Fruit fly (Drosophila melanogaster) whole organism, prepupa: ENCODE data around the gene CG18810.

Source experiments
- Blimp-1 ChIP-seq: fragments of 200-800 bp; sonication (Bioruptor generic); optimal IDR thresholded peaks from 3 replicates; lab custom pipeline; 2017; ENCODE audit warnings: missing biosample characterization, missing genetic modification characterization, mild to moderate bottlenecking, moderate library complexity, missing genetic modification reagents
- CG10631 ChIP-seq: fragments of 200-800 bp; sonication (Bioruptor generic); optimal IDR thresholded peaks from 2 replicates; lab custom pipeline; 2016; ENCODE audit warnings: missing biosample characterization, missing genetic modification characterization
- CG10669 ChIP-seq: fragments of 200-800 bp; sonication (Bioruptor generic); optimal IDR thresholded peaks from 3 replicates; lab custom pipeline; 2018; ENCODE audit warnings: missing biosample characterization, mild to moderate bottlenecking, missing genetic modification characterization, moderate library complexity
- CG11902 ChIP-seq: fragments of 200-800 bp; sonication (Bioruptor generic); optimal IDR thresholded peaks from 3 replicates; lab custom pipeline; 2016; ENCODE audit warnings: missing biosample characterization, missing genetic modification characterization
- CG15336 ChIP-seq: fragments of 200-800 bp; sonication (Bioruptor generic); IDR thresholded peaks from 2 replicates; pipeline ENCODE4 v1.3.6; 2022; ENCODE audit warnings: missing biosample characterization, missing genetic modification characterization
- CG1621 ChIP-seq: fragments of 200-800 bp; sonication (Bioruptor generic); optimal IDR thresholded peaks from 3 replicates; lab custom pipeline; 2018; ENCODE audit warnings: missing biosample characterization, mild to moderate bottlenecking, missing genetic modification characterization
- CG16779 ChIP-seq: fragments of 200-800 bp; sonication (Bioruptor generic); optimal IDR thresholded peaks from 3 replicates; lab custom pipeline; 2017; ENCODE audit warnings: missing biosample characterization, mild to moderate bottlenecking, missing genetic modification characterization
- CG3032 ChIP-seq: fragments of 200-800 bp; optimal IDR thresholded peaks from 2 replicates; lab custom pipeline; 2019; ENCODE audit warnings: missing biosample characterization, mild to moderate bottlenecking, missing genetic modification characterization, moderate library complexity
- CG31627 ChIP-seq: fragments of 200-800 bp; sonication (Bioruptor generic); optimal IDR thresholded peaks from 3 replicates; lab custom pipeline; 2016; ENCODE audit warnings: missing biosample characterization, missing genetic modification characterization
- CG32006 ChIP-seq: fragments of 200-800 bp; sonication (Bioruptor generic); optimal IDR thresholded peaks from 3 replicates; lab custom pipeline; 2017; ENCODE audit warnings: missing biosample characterization, mild to moderate bottlenecking, missing genetic modification characterization
- CG34406 ChIP-seq: fragments of 200-800 bp; sonication (Bioruptor generic); optimal IDR thresholded peaks from 3 replicates; lab custom pipeline; 2016; ENCODE audit warnings: missing biosample characterization, missing genetic modification characterization
- CG3919 ChIP-seq: fragments of 200-800 bp; sonication (Bioruptor generic); optimal IDR thresholded peaks from 3 replicates; lab custom pipeline; 2016; ENCODE audit warnings: missing biosample characterization, missing genetic modification characterization
- CG4318 ChIP-seq: fragments of 200-800 bp; sonication (Bioruptor generic); optimal IDR thresholded peaks from 3 replicates; lab custom pipeline; 2017; ENCODE audit warnings: missing biosample characterization, mild to moderate bottlenecking, missing genetic modification characterization
- CG6163 ChIP-seq: fragments of 200-800 bp; sonication (Bioruptor generic); IDR thresholded peaks from 3 replicates; pipeline ENCODE4 v1.3.6; 2022; ENCODE audit warnings: missing biosample characterization, missing genetic modification characterization
- CG6276 ChIP-seq: fragments of 200-800 bp; sonication (Bioruptor generic); optimal IDR thresholded peaks from 2 replicates; lab custom pipeline; 2017; ENCODE audit warnings: missing biosample characterization, mild to moderate bottlenecking, missing genetic modification characterization
- CG6792 ChIP-seq: fragments of 200-800 bp; sonication (Bioruptor generic); optimal IDR thresholded peaks from 3 replicates; lab custom pipeline; 2016; ENCODE audit warnings: missing biosample characterization, missing genetic modification characterization
- CG6808 ChIP-seq: fragments of 200-800 bp; sonication (Bioruptor generic); optimal IDR thresholded peaks from 3 replicates; lab custom pipeline; 2017; ENCODE audit warnings: missing biosample characterization, missing genetic modification characterization, mild to moderate bottlenecking, moderate library complexity, missing genetic modification reagents
- CG6854 ChIP-seq: fragments of 200-800 bp; sonication (Bioruptor generic); optimal IDR thresholded peaks from 2 replicates; lab custom pipeline; 2017; ENCODE audit warnings: missing biosample characterization, mild to moderate bottlenecking, missing genetic modification characterization
- CG8632 ChIP-seq: fragments of 200-800 bp; sonication (Bioruptor generic); optimal IDR thresholded peaks from 3 replicates; lab custom pipeline; 2016; ENCODE audit warnings: missing biosample characterization, missing genetic modification characterization
- CG9139 ChIP-seq: fragments of 200-800 bp; sonication (Bioruptor generic); optimal IDR thresholded peaks from 3 replicates; lab custom pipeline; 2017; ENCODE audit warnings: missing biosample characterization, mild to moderate bottlenecking, missing genetic modification characterization
- Eip78C ChIP-seq: fragments of 200-800 bp; sonication (Bioruptor generic); peaks from one replicate; lab custom pipeline; 2016; ENCODE audit warnings: missing biosample characterization, missing genetic modification characterization
- Eip93F ChIP-seq: fragments of 200-800 bp; sonication (Bioruptor generic); optimal IDR thresholded peaks from 2 replicates; lab custom pipeline; 2016; ENCODE audit warnings: missing biosample characterization, mild to moderate bottlenecking, missing genetic modification characterization
- Ets21C ChIP-seq: fragments of 200-800 bp; sonication (Bioruptor generic); optimal IDR thresholded peaks from 3 replicates; lab custom pipeline; 2016; ENCODE audit warnings: missing biosample characterization, missing genetic modification characterization
- Gug ChIP-seq: fragments of 200-800 bp; sonication (Bioruptor generic); IDR thresholded peaks from 2 replicates; pipeline ENCODE4 v1.3.6; 2022; ENCODE audit warnings: missing biosample characterization, missing genetic modification characterization
- Hr39 ChIP-seq: fragments of 200-800 bp; sonication (Bioruptor generic); optimal IDR thresholded peaks from 2 replicates; lab custom pipeline; 2016; ENCODE audit warnings: missing biosample characterization, missing genetic modification characterization
- Hr4 ChIP-seq: fragments of 200-800 bp; sonication (Bioruptor generic); optimal IDR thresholded peaks from 3 replicates; lab custom pipeline; 2016; ENCODE audit warnings: missing biosample characterization, missing genetic modification characterization
- OdsH ChIP-seq: fragments of 200-800 bp; sonication (Bioruptor generic); optimal IDR thresholded peaks from 3 replicates; lab custom pipeline; 2016; ENCODE audit warnings: missing biosample characterization, missing genetic modification characterization
- Smox ChIP-seq: fragments of 200-800 bp; sonication (Bioruptor generic); optimal IDR thresholded peaks from 3 replicates; lab custom pipeline; 2016; ENCODE audit warnings: missing biosample characterization, missing genetic modification characterization
- Sox102F ChIP-seq: fragments of 200-800 bp; sonication (Bioruptor generic); optimal IDR thresholded peaks from 2 replicates; lab custom pipeline; 2016; ENCODE audit warnings: missing biosample characterization, mild to moderate bottlenecking, missing genetic modification characterization
- Sox14 ChIP-seq: fragments of 200-800 bp; sonication (Bioruptor generic); optimal IDR thresholded peaks from 3 replicates; lab custom pipeline; 2016; ENCODE audit warnings: missing biosample characterization, missing genetic modification characterization
- Sox15 ChIP-seq: fragments of 200-800 bp; sonication (Bioruptor generic); optimal IDR thresholded peaks from 3 replicates; lab custom pipeline; 2016; ENCODE audit warnings: missing biosample characterization, missing genetic modification characterization
- achi ChIP-seq: fragments of 200-800 bp; sonication (Bioruptor generic); optimal IDR thresholded peaks from 3 replicates; lab custom pipeline; 2016; ENCODE audit warnings: missing biosample characterization, missing genetic modification characterization
- acj6 ChIP-seq: fragments of 200-800 bp; sonication (Bioruptor generic); optimal IDR thresholded peaks from 3 replicates; lab custom pipeline; 2016; ENCODE audit warnings: missing biosample characterization, missing genetic modification characterization
- cyc ChIP-seq: fragments of 200-800 bp; sonication (Bioruptor generic); optimal IDR thresholded peaks from 3 replicates; lab custom pipeline; 2016; ENCODE audit warnings: missing biosample characterization, missing genetic modification characterization
- dac ChIP-seq: fragments of 200-800 bp; sonication (Bioruptor generic); optimal IDR thresholded peaks from 2 replicates; lab custom pipeline; 2017; ENCODE audit warnings: missing biosample characterization, mild to moderate bottlenecking, missing genetic modification characterization
- dsx ChIP-seq: fragments of 200-800 bp; optimal IDR thresholded peaks from 3 replicates; lab custom pipeline; 2019; ENCODE audit warnings: missing biosample characterization, mild to moderate bottlenecking, missing genetic modification characterization, moderate library complexity; ENCODE audit not compliant: poor library complexity, severe bottlenecking
- eg ChIP-seq: fragments of 200-800 bp; sonication (Bioruptor generic); IDR thresholded peaks from 3 replicates; pipeline ENCODE4 v1.3.6; 2022; ENCODE audit warnings: missing biosample characterization, missing genetic modification characterization
- esn ChIP-seq: fragments of 200-800 bp; sonication (Bioruptor generic); optimal IDR thresholded peaks from 2 replicates; lab custom pipeline; 2016; ENCODE audit warnings: missing biosample characterization, mild to moderate bottlenecking, missing genetic modification characterization, moderate library complexity
- fd59A ChIP-seq: fragments of 200-800 bp; sonication (Bioruptor generic); optimal IDR thresholded peaks from 2 replicates; lab custom pipeline; 2017; ENCODE audit warnings: missing biosample characterization, mild to moderate bottlenecking, missing genetic modification characterization, missing genetic modification reagents
- fd85E ChIP-seq: fragments of 200-800 bp; sonication (Bioruptor generic); optimal IDR thresholded peaks from 3 replicates; lab custom pipeline; 2016; ENCODE audit warnings: missing biosample characterization, missing genetic modification characterization
- fkh ChIP-seq: fragments of 200-800 bp; sonication (Bioruptor generic); optimal IDR thresholded peaks from 3 replicates; lab custom pipeline; 2017; ENCODE audit warnings: missing biosample characterization, mild to moderate bottlenecking, missing genetic modification characterization, moderate library complexity
- lz ChIP-seq: fragments of 200-800 bp; sonication (Bioruptor generic); optimal IDR thresholded peaks from 3 replicates; lab custom pipeline; 2016; ENCODE audit warnings: missing biosample characterization, missing genetic modification characterization
- net ChIP-seq: fragments of 200-800 bp; sonication (Bioruptor generic); optimal IDR thresholded peaks from 3 replicates; lab custom pipeline; 2016; ENCODE audit warnings: missing biosample characterization, missing genetic modification characterization
- pdm3 ChIP-seq: fragments of 200-800 bp; sonication (Bioruptor generic); optimal IDR thresholded peaks from 3 replicates; lab custom pipeline; 2016; ENCODE audit warnings: missing biosample characterization, missing genetic modification characterization
- salr ChIP-seq, 2 experiments: fragments of 200-800 bp; sonication (Bioruptor generic); optimal IDR thresholded peaks; 3 replicates each; lab custom pipeline; 2016 to 2018; ENCODE audit warnings: missing biosample characterization in 2 of 2, missing genetic modification characterization in 2 of 2, mild to moderate bottlenecking in 1 of 2
- spab ChIP-seq: fragments of 200-800 bp; sonication (Bioruptor generic); optimal IDR thresholded peaks from 2 replicates; lab custom pipeline; 2017; ENCODE audit warnings: missing biosample characterization, mild to moderate bottlenecking, missing genetic modification characterization, missing genetic modification reagents
- svp ChIP-seq: fragments of 200-800 bp; sonication (Bioruptor generic); peaks from one replicate; lab custom pipeline; 2016; ENCODE audit warnings: missing biosample characterization, missing genetic modification characterization
- topi ChIP-seq: fragments of 200-800 bp; sonication (Bioruptor generic); optimal IDR thresholded peaks from 3 replicates; lab custom pipeline; 2016; ENCODE audit warnings: missing biosample characterization, missing genetic modification characterization
- vri ChIP-seq: fragments of 200-800 bp; sonication (Bioruptor generic); optimal IDR thresholded peaks from 3 replicates; lab custom pipeline; 2016; ENCODE audit warnings: missing biosample characterization, mild to moderate bottlenecking, missing genetic modification characterization

The CG18810 gene

dm6 chr2L:20675875-20676274 is 27.2 kb downstream of the CG18810 start, which contains the start of the genes CG31678 and IKKepsilon (continued):
- TF ChIP-seq Hr4 (GFP tag; lab: Kevin White, UChicago) (peak; percentile 56), esn (peak; percentile 51), CG31627 (GFP tag; lab: Kevin White, UChicago) (peak; percentile 44), CG10631 (GFP tag; lab: Kevin White, UChicago) (no peak), CG6792 (GFP tag; lab: Kevin White, UChicago) (peak; percentile 45), acj6 (GFP tag; lab: Kevin White, UChicago) (peak; percentile 56)

dm6 chr2L:20681648-20682098 is 33.0 kb downstream of the CG18810 start, which contains the start of gene Cen:
Gene Cen (minus strand): TSS chr2L:20681846.
- TF ChIP-seq CG3919 (GFP tag; lab: Kevin White, UChicago) (peak; percentile 78), CG4318 (GFP tag; lab: Kevin White, UChicago) (no peak), svp (peak; percentile 85), CG6276 (GFP tag; lab: Kevin White, UChicago) (no peak), Sox14 (GFP tag; lab: Kevin White, UChicago) (peak; percentile 84), CG10669 (GFP tag; lab: Kevin White, UChicago) (no peak), CG8632 (GFP tag; lab: Kevin White, UChicago) (peak; percentile 65), Eip78C (GFP tag; lab: Kevin White, UChicago) (peak; percentile 93), CG6808 (GFP tag; lab: Kevin White, UChicago) (peak; percentile 2), CG10631 (GFP tag; lab: Kevin White, UChicago) (peak; percentile 79), Sox102F (GFP tag; lab: Kevin White, UChicago) (no peak), fd85E (GFP tag; lab: Kevin White, UChicago) (no peak), fkh (no peak), CG6854 (GFP tag; lab: Kevin White, UChicago) (no peak), CG16779 (tag; lab: Kevin White, UChicago) (no peak), Ets21C (peak; percentile 62), Hr4 (GFP tag; lab: Kevin White, UChicago) (peak; percentile 88), Blimp-1 (GFP tag; lab: Kevin White, UChicago) (no peak), pdm3 (peak; percentile 81), achi (GFP tag; lab: Kevin White, UChicago) (peak; percentile 59), lz (peak; percentile 77), CG31627 (GFP tag; lab: Kevin White, UChicago) (peak; percentile 83), spab (GFP tag; lab: Kevin White, UChicago) (no peak), acj6 (GFP tag; lab: Kevin White, UChicago) (peak; percentile 72), Hr39 (GFP tag; lab: Kevin White, UChicago) (peak; percentile 80), dsx (GFP tag; lab: Kevin White, UChicago) (no peak), salr (GFP tag; optimal IDR thresholded peaks at IDR 0.05; lab: Kevin White, UChicago) (peak in 1 of 2 experiments; percentile 12), CG34406 (GFP tag; lab: Kevin White, UChicago) (peak; percentile 79), eg (no peak; the same call in 2 of the 3 replicates), cyc (GFP tag; lab: Kevin White, UChicago) (peak; percentile 72), Gug (GFP tag; lab: Robert Waterston, UW) (no peak), Sox15 (GFP tag; lab: Kevin White, UChicago) (peak; percentile 70), dac (GFP tag; lab: Kevin White, UChicago) (no peak), CG9139 (no peak), CG15336 (GFP tag; lab: Robert Waterston, UW) (peak; percentile 74), fd59A (GFP tag; lab: Kevin White, UChicago) (peak; percentile 27), CG6163 (GFP tag; lab: Robert Waterston, UW) (peak; percentile 82), CG1621 (tag; lab: Kevin White, UChicago) (no peak), CG3032 (tag; lab: Kevin White, UChicago) (peak; percentile 52), topi (peak; percentile 72), OdsH (GFP tag; lab: Kevin White, UChicago) (peak; percentile 81), esn (peak; percentile 78), CG11902 (GFP tag; lab: Kevin White, UChicago) (peak; percentile 58), vri (GFP tag; lab: Kevin White, UChicago) (no peak), CG32006 (GFP tag; lab: Kevin White, UChicago) (no peak), net (GFP tag; lab: Kevin White, UChicago) (no peak), Smox (GFP tag; lab: Kevin White, UChicago) (no peak), Eip93F (peak; percentile 22)
